Worm (Caenorhabditis elegans) whole organism, midembryonic: ENCODE results near the gene npp-27.

Experiments
- T22C8.4 ChIP-seq: fragments of 200-800 bp; sonication (Bioruptor generic); IDR thresholded peaks from 2 replicates; pipeline ENCODE4 v1.3.6; 2022; ENCODE audit warnings: missing genetic modification characterization, missing compliant biosample characterization
- cog-1 ChIP-seq: sonication (generic microtip); optimal IDR thresholded peaks from 2 replicates; lab custom pipeline; 2016; ENCODE audit warnings: missing genetic modification characterization, missing compliant biosample characterization
- flt-1 ChIP-seq: fragments of 200-800 bp; sonication (Bioruptor generic); IDR thresholded peaks from 2 replicates; pipeline ENCODE4 v1.3.6; 2022; ENCODE audit warnings: missing genetic modification characterization, missing compliant biosample characterization
- klf-2 ChIP-seq: fragments of 200-800 bp; sonication (Bioruptor generic); conservative IDR thresholded peaks from 2 replicates; pipeline ENCODE4 v1.3.6; 2022; ENCODE audit warnings: missing genetic modification reagents, missing genetic modification characterization, missing compliant biosample characterization
- med-1 ChIP-seq: sonication (generic microtip); optimal IDR thresholded peaks from 2 replicates; lab custom pipeline; 2017; ENCODE audit warnings: missing genetic modification characterization, mild to moderate bottlenecking, missing compliant biosample characterization, antibody characterized with exemption, missing genetic modification reagents; ENCODE audit not compliant: insufficient read depth
- ref-1 ChIP-seq: fragments of 200-800 bp; sonication (Bioruptor generic); conservative IDR thresholded peaks from 2 replicates; pipeline ENCODE4 v1.3.6; 2022; ENCODE audit warnings: missing genetic modification reagents, missing genetic modification characterization, missing compliant biosample characterization
- tab-1 ChIP-seq: fragments of 200-800 bp; sonication (Bioruptor generic); IDR thresholded peaks from 2 replicates; pipeline ENCODE4 v1.3.6; 2022; ENCODE audit warnings: missing genetic modification characterization, missing compliant biosample characterization
- ztf-23 ChIP-seq: fragments of 200-800 bp; sonication (Bioruptor generic); IDR thresholded peaks from 2 replicates; pipeline ENCODE4 v1.3.6; 2022; ENCODE audit warnings: missing genetic modification reagents, missing genetic modification characterization, missing compliant biosample characterization
- ztf-29 ChIP-seq: fragments of 200-800 bp; sonication (Bioruptor generic); IDR thresholded peaks from 2 replicates; pipeline ENCODE4 v1.3.6; 2022; ENCODE audit warnings: missing genetic modification reagents, missing genetic modification characterization, missing compliant biosample characterization

The npp-27 gene

DNA sequence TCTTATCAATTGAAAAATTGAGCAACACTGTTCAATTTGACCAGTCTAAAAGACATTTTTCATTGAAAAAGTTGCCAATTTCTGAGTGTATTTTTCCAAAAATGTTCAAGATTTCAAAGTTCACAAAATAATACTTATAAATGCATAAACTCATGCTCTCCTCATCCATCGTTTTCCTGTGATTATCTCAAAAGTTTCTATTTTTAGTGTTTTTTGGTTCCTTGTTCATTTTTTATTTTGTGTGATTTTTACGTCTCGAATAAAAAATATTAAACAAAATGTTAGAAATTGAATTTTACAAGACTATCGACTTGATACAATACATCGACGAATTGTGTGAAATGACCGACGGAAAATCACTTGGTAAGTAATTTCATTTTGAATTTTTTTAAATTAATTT is 28.3 kb downstream of the npp-27 start, which contains the start of gene atic-1:
Gene atic-1 (plus strand): TSS at position 301 of the 400 bp plus-strand sequence.
- TF ChIP-seq ztf-29 (GFP tag; lab: Robert Waterston, UW) (no peak), med-1 (GFP tag; lab: Kevin White, UChicago) (no peak), ztf-23 (GFP tag; lab: Robert Waterston, UW) (no peak), tab-1 (GFP tag; lab: Robert Waterston, UW) (no peak), ref-1 (GFP tag; lab: Robert Waterston, UW) (no peak), cog-1 (tag; lab: Kevin White, UChicago) (no peak), T22C8.4 (GFP tag; lab: Robert Waterston, UW) (no peak), klf-2 (no peak), flt-1 (GFP tag; lab: Robert Waterston, UW) (no peak)

DNA sequence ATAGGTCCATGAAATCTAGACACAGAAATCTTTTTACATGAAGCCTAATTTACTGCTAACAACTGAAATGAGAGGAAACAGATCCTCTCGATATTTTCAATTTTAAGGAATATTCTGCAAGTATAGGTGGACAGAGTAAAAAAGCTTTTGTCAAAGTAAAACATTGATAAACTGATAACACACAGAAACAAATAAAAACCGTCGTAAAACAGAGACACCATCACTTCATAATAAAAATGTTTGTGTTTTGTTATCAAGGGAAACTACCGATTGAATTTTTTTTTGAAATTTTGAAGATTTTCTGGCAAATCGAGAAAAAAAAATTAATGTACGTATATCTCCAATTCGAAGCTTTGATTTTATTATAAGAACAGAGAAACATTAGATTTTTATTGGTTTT is 28.9 kb downstream of the npp-27 start:
- TF ChIP-seq med-1 (GFP tag; lab: Kevin White, UChicago): no peak
- TF ChIP-seq tab-1 (GFP tag; lab: Robert Waterston, UW): no peak
- TF ChIP-seq ref-1 (GFP tag; lab: Robert Waterston, UW): no peak
- TF ChIP-seq T22C8.4 (GFP tag; lab: Robert Waterston, UW): no peak
- no peak for TF ChIP-seq flt-1 (GFP tag; lab: Robert Waterston, UW)

DNA sequence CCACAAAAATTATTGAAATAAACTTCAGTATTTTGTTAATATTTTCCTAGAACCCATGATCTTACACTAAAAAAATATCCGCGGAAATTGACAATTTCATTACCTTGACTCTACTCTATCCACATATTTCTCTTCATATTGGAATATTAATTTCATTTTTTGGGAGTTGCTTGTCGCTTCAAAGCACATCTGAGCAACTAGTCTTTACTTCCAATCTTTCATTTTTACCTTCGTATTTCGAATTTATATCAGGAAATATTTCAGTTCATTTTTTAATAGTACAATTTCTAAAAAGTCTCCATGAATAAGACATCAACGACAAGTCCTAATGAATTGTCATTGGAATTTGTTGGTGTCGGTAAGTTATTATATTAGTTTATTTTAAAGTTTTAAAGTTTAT is 31.0 kb downstream of the npp-27 start, which contains the start of gene srt-73:
Gene srt-73 (plus strand): TSS at position 301 of the 400 bp plus-strand sequence.
- TF ChIP-seq ref-1 (GFP tag; lab: Robert Waterston, UW): no peak
- TF ChIP-seq flt-1 (GFP tag; lab: Robert Waterston, UW): no peak
- TF ChIP-seq ztf-29 (GFP tag; lab: Robert Waterston, UW): no peak
- no peak for TF ChIP-seq klf-2
- TF ChIP-seq cog-1 (tag; lab: Kevin White, UChicago): no peak
- TF ChIP-seq T22C8.4 (GFP tag; lab: Robert Waterston, UW): no peak
- no peak for TF ChIP-seq ztf-23 (GFP tag; lab: Robert Waterston, UW)
- TF ChIP-seq tab-1 (GFP tag; lab: Robert Waterston, UW): no peak
- TF ChIP-seq med-1 (GFP tag; lab: Kevin White, UChicago): no peak

DNA sequence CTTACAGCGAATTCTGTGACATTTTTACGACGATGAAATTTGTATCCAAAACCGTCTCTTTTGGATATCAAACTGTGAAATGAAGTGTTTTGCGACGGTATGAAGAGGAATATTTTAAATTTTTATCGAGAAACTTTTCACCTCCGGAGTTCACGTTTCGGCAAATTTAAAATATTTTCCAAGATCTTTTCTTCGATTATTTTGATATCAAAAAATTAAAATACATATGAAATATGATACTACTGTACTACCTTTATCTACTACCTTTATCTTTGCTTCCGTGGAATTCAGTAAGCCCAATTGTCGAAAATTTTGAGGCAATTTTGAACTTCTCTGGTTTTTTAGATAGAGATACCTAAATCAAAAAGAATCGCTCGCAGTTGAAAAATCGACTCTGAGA is 32.3 kb downstream of the npp-27 start, which contains the start of gene kin-26:
Gene kin-26 (minus strand): TSS at position 101 of the 400 bp plus-strand sequence.
- TF ChIP-seq med-1 (GFP tag; lab: Kevin White, UChicago) (no peak), klf-2 (no peak), tab-1 (GFP tag; lab: Robert Waterston, UW) (no peak), T22C8.4 (GFP tag; lab: Robert Waterston, UW) (no peak), cog-1 (tag; lab: Kevin White, UChicago) (no peak), ztf-29 (GFP tag; lab: Robert Waterston, UW) (no peak), flt-1 (GFP tag; lab: Robert Waterston, UW) (no peak), ref-1 (GFP tag; lab: Robert Waterston, UW) (no peak), ztf-23 (GFP tag; lab: Robert Waterston, UW) (no peak)

DNA sequence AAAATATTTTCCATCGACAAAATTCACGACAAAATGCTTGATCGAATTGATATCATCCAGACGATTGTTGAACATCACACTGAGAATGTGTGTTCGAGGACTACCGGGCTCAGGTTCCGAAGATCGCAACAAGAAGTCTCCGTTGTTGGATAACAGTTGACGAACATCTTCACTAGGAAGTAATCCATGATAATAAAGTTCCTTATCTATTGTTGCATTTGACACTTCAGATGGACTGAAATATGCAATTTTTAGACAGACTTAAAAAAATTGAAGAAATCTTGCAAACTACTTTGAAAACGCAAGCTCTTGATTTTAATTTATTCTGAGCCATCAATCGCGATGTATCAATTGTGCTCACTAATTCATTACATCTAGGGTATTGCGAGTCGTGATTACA is 32.8 kb downstream of the npp-27 start:
- TF ChIP-seq ztf-29 (GFP tag; lab: Robert Waterston, UW) (no peak), ref-1 (GFP tag; lab: Robert Waterston, UW) (no peak), cog-1 (tag; lab: Kevin White, UChicago) (no peak), ztf-23 (GFP tag; lab: Robert Waterston, UW) (no peak), tab-1 (GFP tag; lab: Robert Waterston, UW) (no peak), klf-2 (no peak), med-1 (GFP tag; lab: Kevin White, UChicago) (no peak), T22C8.4 (GFP tag; lab: Robert Waterston, UW) (no peak), flt-1 (GFP tag; lab: Robert Waterston, UW) (no peak)

DNA sequence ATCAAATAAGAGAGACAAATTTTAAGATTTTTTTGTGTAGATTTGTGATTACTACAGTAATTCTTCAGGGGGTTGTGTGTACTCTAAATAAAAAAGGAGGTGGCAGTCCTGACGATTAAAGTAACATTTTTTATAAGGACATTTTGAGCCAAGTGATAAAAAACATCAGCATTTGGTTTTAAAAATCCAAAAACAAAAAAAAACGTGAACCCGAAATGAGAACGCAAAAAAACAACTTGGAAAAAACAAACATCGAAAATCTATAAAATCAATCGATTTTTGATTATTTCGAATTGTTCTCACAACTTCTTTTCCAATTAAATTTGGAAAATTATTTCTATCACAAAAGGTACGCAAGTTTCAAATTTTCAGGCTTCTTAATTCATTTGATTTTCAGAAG is 39.6 kb downstream of the npp-27 start, which contains the start of gene T06C10.3:
Gene T06C10.3 (plus strand): TSS at position 301 of the 400 bp plus-strand sequence.
- TF ChIP-seq cog-1 (tag; lab: Kevin White, UChicago) (no peak), tab-1 (GFP tag; lab: Robert Waterston, UW) (no peak), ztf-23 (GFP tag; lab: Robert Waterston, UW) (no peak), klf-2 (no peak), ref-1 (GFP tag; lab: Robert Waterston, UW) (no peak), ztf-29 (GFP tag; lab: Robert Waterston, UW) (no peak)

DNA sequence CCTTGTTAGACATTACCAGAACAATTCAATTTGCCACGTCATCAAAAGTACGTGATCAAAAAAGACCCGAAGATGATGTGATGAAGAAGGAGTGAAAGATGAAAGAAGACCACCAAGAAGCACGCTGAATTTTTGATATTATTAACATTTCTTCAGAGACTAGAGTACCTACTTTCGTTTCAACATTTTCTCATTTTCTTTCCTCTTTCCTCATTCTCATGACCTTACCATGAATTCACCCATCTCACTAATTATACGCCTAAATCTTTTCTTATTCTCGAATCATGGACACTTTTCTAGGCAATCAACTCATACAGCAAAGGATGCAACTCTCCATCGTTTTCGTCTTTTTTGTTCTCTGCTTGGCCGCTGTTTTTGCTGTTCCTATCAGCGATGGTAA is 41.4 kb downstream of the npp-27 start, which contains the start of gene flp-10:
Gene flp-10 (plus strand): TSS at position 301 of the 400 bp plus-strand sequence.
- TF ChIP-seq T22C8.4 (GFP tag; lab: Robert Waterston, UW) (no peak), ztf-29 (GFP tag; lab: Robert Waterston, UW) (no peak), ztf-23 (GFP tag; lab: Robert Waterston, UW) (no peak), flt-1 (GFP tag; lab: Robert Waterston, UW) (no peak), ref-1 (GFP tag; lab: Robert Waterston, UW) (no peak), med-1 (GFP tag; lab: Kevin White, UChicago) (no peak), klf-2 (no peak), cog-1 (tag; lab: Kevin White, UChicago) (no peak), tab-1 (GFP tag; lab: Robert Waterston, UW) (no peak)
